Worm (Caenorhabditis elegans) whole organism, early embryonic: ENCODE data around the gene famh-136.

Experiments used
- B0310.2 ChIP-seq: sonication (generic microtip); optimal IDR thresholded peaks from 2 replicates; lab custom pipeline; 2016; ENCODE audit warnings: mild to moderate bottlenecking, missing genetic modification characterization, missing compliant biosample characterization
- F13C5.2 ChIP-seq: sonication (generic microtip); optimal IDR thresholded peaks from 2 replicates; lab custom pipeline; 2017; ENCODE audit warnings: mild to moderate bottlenecking, missing genetic modification characterization, inconsistent platforms, missing compliant biosample characterization
- aly-1 ChIP-seq: sonication (generic microtip); optimal IDR thresholded peaks from 2 replicates; lab custom pipeline; 2016; ENCODE audit warnings: missing genetic modification characterization, missing compliant biosample characterization
- ama-1 ChIP-seq: fragments of 150-350 bp; optimal IDR thresholded peaks from 2 replicates; lab custom pipeline; 2014
- ceh-13 ChIP-seq: fragments of 200-800 bp; sonication (Bioruptor generic); optimal IDR thresholded peaks from 2 replicates; lab custom pipeline; 2018; ENCODE audit warnings: mild to moderate bottlenecking, missing genetic modification characterization, missing compliant biosample characterization
- ceh-36 ChIP-seq: sonication (generic microtip); optimal IDR thresholded peaks from 2 replicates; lab custom pipeline; 2016; ENCODE audit warnings: missing genetic modification characterization, inconsistent platforms, missing compliant biosample characterization
- ets-7 ChIP-seq: sonication (generic microtip); optimal IDR thresholded peaks from 2 replicates; lab custom pipeline; 2016; ENCODE audit warnings: missing genotype, missing genetic modification characterization, missing compliant biosample characterization
- flt-1 ChIP-seq: fragments of 200-800 bp; sonication (Bioruptor generic); IDR thresholded peaks from 2 replicates; pipeline ENCODE4 v1.3.6; 2022; ENCODE audit warnings: missing genetic modification characterization, missing compliant biosample characterization
- hmbx-1 ChIP-seq: sonication (generic microtip); optimal IDR thresholded peaks from 2 replicates; lab custom pipeline; 2016; ENCODE audit warnings: mild to moderate bottlenecking, missing genetic modification characterization, missing compliant biosample characterization
- hmg-4 ChIP-seq: fragments of 200-800 bp; sonication (Bioruptor generic); optimal IDR thresholded peaks from 2 replicates; lab custom pipeline; 2018; ENCODE audit warnings: mild to moderate bottlenecking, missing genetic modification characterization, missing compliant biosample characterization
- hnd-1 ChIP-seq: sonication (generic microtip); optimal IDR thresholded peaks from 2 replicates; lab custom pipeline; 2016; ENCODE audit warnings: missing genetic modification characterization, missing compliant biosample characterization
- pes-1 ChIP-seq: fragments of 200-800 bp; sonication (Bioruptor generic); IDR thresholded peaks from 2 replicates; pipeline ENCODE4 v1.3.6; 2022; ENCODE audit warnings: missing genetic modification reagents, missing genetic modification characterization, missing compliant biosample characterization
- scrt-1 ChIP-seq: fragments of 200-800 bp; sonication (Bioruptor generic); IDR thresholded peaks from 2 replicates; pipeline ENCODE4 v1.3.6; 2022; ENCODE audit warnings: missing genetic modification characterization, missing compliant biosample characterization
- sea-1 ChIP-seq: fragments of 200-800 bp; sonication (Bioruptor generic); conservative IDR thresholded peaks from 2 replicates; pipeline ENCODE4 v1.3.6; 2022; ENCODE audit warnings: missing genetic modification characterization, missing compliant biosample characterization
- tbx-11 ChIP-seq: fragments of 200-800 bp; sonication (Bioruptor generic); IDR thresholded peaks from 2 replicates; pipeline ENCODE4 v1.3.6; 2022; ENCODE audit warnings: missing genetic modification characterization, missing compliant biosample characterization
- tbx-37 ChIP-seq: fragments of 200-800 bp; sonication (Bioruptor generic); conservative IDR thresholded peaks from 2 replicates; pipeline ENCODE4 v1.3.6; 2022; ENCODE audit warnings: missing genetic modification reagents, missing genetic modification characterization, missing compliant biosample characterization
- tra-4 ChIP-seq: sonication (generic microtip); optimal IDR thresholded peaks from 2 replicates; lab custom pipeline; 2017; ENCODE audit warnings: missing genetic modification characterization, missing compliant biosample characterization

famh-136 gene

DNA sequence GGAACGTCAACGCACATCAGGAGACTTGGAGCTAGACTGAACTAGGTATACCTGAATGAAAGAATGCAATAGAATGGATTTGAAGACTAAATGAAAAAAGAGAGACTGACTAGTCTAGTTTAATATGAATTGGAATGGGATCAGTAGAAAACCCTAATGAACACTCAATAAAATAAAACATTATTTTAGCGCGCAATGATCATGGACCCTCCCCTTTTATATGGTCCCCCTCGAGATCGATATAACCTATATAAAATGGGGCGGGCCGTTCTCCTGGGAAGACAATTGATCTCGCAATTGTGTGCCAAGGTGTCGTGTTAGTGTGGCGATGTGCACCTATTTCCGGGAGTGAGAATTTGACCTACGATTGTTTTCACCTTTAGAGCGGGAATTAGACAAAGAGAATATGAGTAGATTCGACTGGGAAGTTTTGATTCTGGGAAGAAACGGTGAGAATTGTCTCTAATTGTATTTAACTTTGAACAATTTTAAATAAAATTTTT is 30.4 kb downstream of the famh-136 start, which contains the start of gene cdc-25.3:
Gene cdc-25.3, minus strand, starts transcription at position 51 of the 503 bp plus-strand sequence.
- TF ChIP-seq pes-1 (GFP tag; lab: Robert Waterston, UW) (no peak), scrt-1 (no peak), ceh-13 (GFP tag; lab: Kevin White, UChicago) (no peak), hmg-4 (GFP tag; lab: Kevin White, UChicago) (no peak), ceh-36 (tag; lab: Kevin White, UChicago) (no peak), flt-1 (GFP tag; lab: Robert Waterston, UW) (no peak)

DNA sequence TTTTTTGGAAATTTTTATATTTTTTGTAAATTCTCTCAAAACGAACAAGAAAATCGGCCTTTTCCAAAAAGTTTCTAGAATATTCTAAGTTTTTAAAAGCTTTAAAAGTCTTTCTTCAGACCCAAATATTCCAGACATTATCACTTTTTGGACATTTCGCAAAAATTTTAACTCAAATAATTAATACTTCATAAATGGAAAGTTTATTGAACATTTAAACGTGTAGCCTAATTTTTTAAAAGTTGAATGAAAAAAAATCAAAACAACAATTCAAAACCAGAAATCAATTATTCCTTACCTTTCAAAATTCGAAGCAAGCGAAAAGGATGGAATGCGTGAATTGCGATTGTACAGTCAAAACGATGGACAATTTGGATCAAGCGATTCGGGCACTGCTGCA is 32.2 kb downstream of the famh-136 start, which contains the start of gene ZK637.15:
Gene ZK637.15, plus strand, starts transcription at position 301 of the 400 bp plus-strand sequence.
- TF ChIP-seq F13C5.2 (tag; lab: Kevin White, UChicago) (no peak), scrt-1 (no peak), pes-1 (GFP tag; lab: Robert Waterston, UW) (no peak), tbx-11 (GFP tag; lab: Robert Waterston, UW) (no peak)

ce11 chrIII:8922061-8922460 is 34.5 kb downstream of the famh-136 start:
- TF ChIP-seq hnd-1 (tag; lab: Kevin White, UChicago) (no peak), F13C5.2 (tag; lab: Kevin White, UChicago) (no peak), sea-1 (GFP tag; lab: Robert Waterston, UW) (no peak), flt-1 (GFP tag; lab: Robert Waterston, UW) (no peak), scrt-1 (no peak), ceh-13 (GFP tag; lab: Kevin White, UChicago) (no peak)

DNA sequence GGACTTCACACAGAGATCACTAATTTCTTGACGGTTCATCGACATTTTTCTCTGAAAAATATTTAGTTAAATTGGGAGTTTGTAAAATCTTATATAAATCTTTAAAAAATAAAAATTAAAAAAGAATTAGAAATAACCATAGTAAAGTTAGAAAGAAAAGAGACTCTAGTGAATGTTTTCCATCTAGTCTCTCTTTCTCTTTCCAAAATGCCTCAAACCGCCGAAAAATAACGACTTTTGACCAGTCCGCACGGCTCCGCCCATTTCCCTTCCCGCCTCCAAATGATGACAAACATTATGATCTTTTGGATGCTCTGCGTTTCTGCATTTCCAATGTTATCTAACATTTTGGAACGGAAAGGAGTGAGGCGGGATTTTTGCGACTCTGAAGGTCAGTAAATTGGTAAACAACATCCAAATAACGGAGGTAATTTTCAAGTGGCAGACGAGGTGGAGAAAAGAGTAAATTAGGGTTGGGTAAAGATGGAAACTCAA is 35.7 kb downstream of the famh-136 start, which contains the start of gene glb-1:
Gene glb-1, minus strand, starts transcription at position 51 of the 495 bp plus-strand sequence.
- TF ChIP-seq ets-7 (tag; lab: Kevin White, UChicago), result no peak

DNA sequence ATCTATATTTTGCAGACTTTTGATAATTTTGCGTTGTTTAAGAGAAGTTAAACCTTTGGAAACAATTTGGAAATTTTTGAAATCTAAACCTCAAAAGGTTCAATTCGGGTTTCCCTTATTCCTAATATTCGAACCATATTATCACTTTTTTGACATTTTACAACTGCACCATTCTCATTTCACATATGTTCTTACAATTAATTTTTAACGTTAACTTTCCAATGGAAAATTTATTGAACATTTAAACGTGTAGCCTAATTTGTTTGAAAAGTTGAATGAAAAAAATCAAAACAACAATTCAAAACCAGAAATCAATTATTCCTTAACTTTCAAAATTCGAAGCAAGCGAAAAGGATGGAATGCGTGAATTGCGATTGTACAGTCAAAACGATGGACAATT is 36.4 kb downstream of the famh-136 start, which contains the start of gene ZK637.12:
Gene ZK637.12, plus strand, starts transcription at position 301 of the 400 bp plus-strand sequence.
- TF ChIP-seq B0310.2 (tag; lab: Kevin White, UChicago) (no peak), tbx-37 (GFP tag; lab: Robert Waterston, UW) (no peak), ets-7 (tag; lab: Kevin White, UChicago) (no peak), ama-1 (lab: Kevin White, UChicago) (no peak), tra-4 (tag; lab: Kevin White, UChicago) (no peak), tbx-11 (GFP tag; lab: Robert Waterston, UW) (no peak)

DNA sequence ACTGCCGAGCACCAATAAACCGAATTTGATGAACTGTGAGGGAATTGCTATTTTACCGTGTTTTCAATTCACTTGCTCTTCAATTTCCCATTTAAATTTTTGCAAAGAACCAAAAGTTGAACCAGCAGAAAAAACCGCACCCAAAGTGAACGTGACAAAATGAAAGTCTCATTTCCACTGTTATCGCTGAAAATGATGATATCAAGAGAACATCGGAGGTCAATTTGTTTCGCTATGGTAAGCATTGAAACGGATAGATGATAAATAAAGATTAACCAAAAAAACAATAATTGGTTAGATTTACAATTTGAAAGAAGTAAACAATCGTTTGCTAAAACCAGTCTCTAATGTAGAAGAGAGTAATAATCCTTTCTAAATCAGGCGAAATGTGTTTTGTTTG is 38.0 kb downstream of the famh-136 start:
- TF ChIP-seq ama-1 (lab: Kevin White, UChicago) (no peak), hmg-4 (GFP tag; lab: Kevin White, UChicago) (no peak), scrt-1 (no peak), ceh-36 (tag; lab: Kevin White, UChicago) (no peak), aly-1 (no peak), tra-4 (tag; lab: Kevin White, UChicago) (no peak), ceh-13 (GFP tag; lab: Kevin White, UChicago) (no peak), B0310.2 (tag; lab: Kevin White, UChicago) (no peak), sea-1 (GFP tag; lab: Robert Waterston, UW) (no peak), hmbx-1 (tag; lab: Kevin White, UChicago) (no peak), F13C5.2 (tag; lab: Kevin White, UChicago) (no peak), flt-1 (GFP tag; lab: Robert Waterston, UW) (no peak), tbx-37 (GFP tag; lab: Robert Waterston, UW) (no peak), ets-7 (tag; lab: Kevin White, UChicago) (no peak), tbx-11 (GFP tag; lab: Robert Waterston, UW) (no peak), pes-1 (GFP tag; lab: Robert Waterston, UW) (no peak)

DNA sequence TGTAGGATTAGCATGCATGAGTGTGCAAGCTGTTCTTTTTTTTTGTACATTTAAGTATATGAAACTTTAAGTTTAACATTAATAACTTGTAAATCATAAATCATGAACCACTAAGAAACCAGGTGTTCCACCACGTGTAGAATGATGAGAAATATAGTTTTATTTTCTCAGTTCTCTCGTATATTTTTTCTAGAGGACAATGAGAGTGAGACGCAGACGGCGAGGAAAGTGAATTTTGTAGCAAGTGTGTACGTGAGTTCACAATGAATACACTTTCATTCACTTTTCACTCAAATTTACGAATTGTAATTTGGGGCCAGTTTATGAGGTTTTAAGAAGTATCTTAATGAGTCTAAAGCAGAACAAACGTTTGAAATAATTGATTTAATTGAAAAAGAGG is 39.0 kb downstream of the famh-136 start:
- TF ChIP-seq aly-1 (no peak), tbx-11 (GFP tag; lab: Robert Waterston, UW) (no peak), flt-1 (GFP tag; lab: Robert Waterston, UW) (no peak), tra-4 (tag; lab: Kevin White, UChicago) (no peak), ama-1 (lab: Kevin White, UChicago) (no peak), sea-1 (GFP tag; lab: Robert Waterston, UW) (no peak), ets-7 (tag; lab: Kevin White, UChicago) (no peak), hmg-4 (GFP tag; lab: Kevin White, UChicago) (no peak), tbx-37 (GFP tag; lab: Robert Waterston, UW) (no peak), ceh-36 (tag; lab: Kevin White, UChicago) (no peak), B0310.2 (tag; lab: Kevin White, UChicago) (no peak), hnd-1 (tag; lab: Kevin White, UChicago) (no peak), pes-1 (GFP tag; lab: Robert Waterston, UW) (no peak), F13C5.2 (tag; lab: Kevin White, UChicago) (no peak)

DNA sequence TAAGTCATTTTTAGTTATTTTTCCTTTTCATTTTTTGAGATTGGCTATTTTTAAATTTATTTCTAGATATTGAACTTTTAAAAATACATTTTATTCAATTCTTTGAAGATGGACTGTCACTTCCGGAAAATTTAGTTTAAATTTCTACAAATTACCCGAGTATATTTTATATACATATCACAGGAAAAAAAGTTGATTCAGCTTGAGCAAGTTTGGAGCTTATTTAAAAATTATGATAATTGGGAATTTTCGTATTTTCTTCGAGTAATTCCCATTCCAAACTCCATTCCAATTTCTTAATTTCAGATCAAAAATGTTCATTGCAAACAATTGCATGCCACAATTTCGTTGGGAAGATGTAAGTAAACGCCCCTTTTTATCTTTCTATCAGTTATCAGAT is 42.2 kb downstream of the famh-136 start, which contains the start of gene arrd-15:
Gene arrd-15, plus strand, starts transcription at position 301 of the 400 bp plus-strand sequence.
- TF ChIP-seq ceh-13 (GFP tag; lab: Kevin White, UChicago) (no peak), sea-1 (GFP tag; lab: Robert Waterston, UW) (no peak), ets-7 (tag; lab: Kevin White, UChicago) (no peak), hmbx-1 (tag; lab: Kevin White, UChicago) (no peak), ama-1 (lab: Kevin White, UChicago) (no peak), tbx-37 (GFP tag; lab: Robert Waterston, UW) (no peak), hnd-1 (tag; lab: Kevin White, UChicago) (no peak), aly-1 (no peak), B0310.2 (tag; lab: Kevin White, UChicago) (no peak), flt-1 (GFP tag; lab: Robert Waterston, UW) (no peak), tra-4 (tag; lab: Kevin White, UChicago) (no peak), F13C5.2 (tag; lab: Kevin White, UChicago) (no peak), ceh-36 (tag; lab: Kevin White, UChicago) (no peak), pes-1 (GFP tag; lab: Robert Waterston, UW) (no peak), hmg-4 (GFP tag; lab: Kevin White, UChicago) (no peak), scrt-1 (no peak), tbx-11 (GFP tag; lab: Robert Waterston, UW) (no peak)
